Worm (Caenorhabditis elegans): ENCODE results near the gene Y47G7B.2.

DNA sequence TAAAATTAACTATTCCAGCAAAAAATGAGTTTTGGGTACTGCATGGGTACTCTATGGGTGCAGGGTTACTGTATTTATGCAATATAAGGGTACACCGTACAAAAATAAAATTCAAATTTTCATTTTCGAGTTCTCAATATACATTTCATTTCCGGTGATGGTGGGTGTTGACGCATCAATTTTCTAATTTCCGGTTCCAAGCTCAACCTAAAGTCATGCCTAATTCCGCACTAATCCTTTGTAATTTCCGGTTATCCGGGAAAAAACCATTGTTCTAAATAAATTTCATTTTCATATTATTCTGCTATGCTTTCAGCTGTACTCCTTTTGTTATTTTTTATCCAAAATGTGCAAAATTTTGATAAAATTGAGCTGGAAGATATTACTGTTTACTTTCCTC, 48.5 kb downstream of the Y47G7B.2 start, which contains the start of gene gcy-21:
- TF ChIP-seq ceh-62 (tag; optimal IDR thresholded peaks at IDR 0.05) (no peak), nhr-76 (tag; optimal IDR thresholded peaks at IDR 0.05) (no peak), ztf-7 (tag; optimal IDR thresholded peaks at IDR 0.05) (no peak), lsy-2 (tag; optimal IDR thresholded peaks at IDR 0.05) (no peak), snpc-4 (tag; optimal IDR thresholded peaks at IDR 0.05) (no peak), hif-1 (tag; optimal IDR thresholded peaks at IDR 0.05) (no peak), gei-8 (GFP tag; optimal IDR thresholded peaks at IDR 0.05) (no peak), daf-12 (tag; optimal IDR thresholded peaks at IDR 0.05) (no peak), aly-2 (tag; optimal IDR thresholded peaks at IDR 0.05) (no peak), nhr-28 (tag; optimal IDR thresholded peaks at IDR 0.05) (no peak)
